Worm (Caenorhabditis elegans): ENCODE measurements around the gene sna-3.

sna-3 gene

DNA sequence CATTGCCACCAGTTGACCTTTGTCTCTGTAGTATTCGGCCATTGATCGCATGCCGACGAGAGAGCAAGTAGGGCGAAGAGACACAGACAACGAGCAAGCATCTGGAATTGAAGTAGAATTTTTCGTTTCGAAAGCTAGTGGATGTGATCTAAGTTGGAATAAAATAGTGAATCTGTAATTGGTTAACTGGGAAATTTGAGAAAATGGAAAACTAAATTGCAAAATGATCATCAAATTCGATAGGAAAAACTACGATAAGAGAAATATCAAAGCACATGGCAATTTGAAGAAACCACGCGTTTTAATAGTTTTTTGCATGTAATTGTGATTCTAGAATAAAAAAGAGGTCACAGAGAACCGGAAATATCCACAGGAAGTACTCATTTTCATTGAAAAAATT is 29.2 kb downstream of the sna-3 start, which contains the start of gene F42A10.6:
Gene F42A10.6, minus strand, starts transcription at position 101 of the 400 bp plus-strand sequence.
- peak; percentile 43 for TF ChIP-seq dmd-6 (GFP tag; IDR thresholded peaks at IDR 0.05)
- no peak for TF ChIP-seq fos-1 (tag; optimal IDR thresholded peaks at IDR 0.05)
- peak; percentile 48 for TF ChIP-seq pqm-1 (tag; optimal IDR thresholded peaks at IDR 0.05)
- no peak for TF ChIP-seq nhr-10 (tag; optimal IDR thresholded peaks at IDR 0.05)
- no peak for TF ChIP-seq snpc-1.2 (GFP tag; IDR thresholded peaks at IDR 0.05)
- peak in 1 of 2 experiments; percentile 57 for TF ChIP-seq unc-62 (GFP tag; optimal IDR thresholded peaks at IDR 0.05 in 1 of 2)
- no peak for TF ChIP-seq unc-62 (tag; optimal IDR thresholded peaks at IDR 0.05)
- TF ChIP-seq T26A8.4 (GFP tag; IDR thresholded peaks at IDR 0.05) = no peak
- TF ChIP-seq skn-1 (tag; optimal IDR thresholded peaks at IDR 0.05) = no peak
- no peak for TF ChIP-seq cey-2 (tag; optimal IDR thresholded peaks at IDR 0.05; ENCODE audit: borderline replicate concordance, insufficient read depth)
- TF ChIP-seq pha-4 (GFP tag; IDR thresholded peaks at IDR 0.05) = no peak
- TF ChIP-seq pha-4 (tag; optimal IDR thresholded peaks at IDR 0.05) = no peak
- TF ChIP-seq attf-4 (tag; optimal IDR thresholded peaks at IDR 0.05) = no peak
- TF ChIP-seq D1046.2 (GFP tag; IDR thresholded peaks at IDR 0.05) = no peak
- TF ChIP-seq Y48G9A.11 (GFP tag; IDR thresholded peaks at IDR 0.05) = no peak
- no peak for TF ChIP-seq lin-29 (GFP tag; IDR thresholded peaks at IDR 0.05)
- peak; percentile 8 for TF ChIP-seq nhr-28 (tag; optimal IDR thresholded peaks at IDR 0.05)
- TF ChIP-seq unc-39 (tag; optimal IDR thresholded peaks at IDR 0.05) = no peak
- no peak for TF ChIP-seq mep-1 (tag; optimal IDR thresholded peaks at IDR 0.05)
- TF ChIP-seq dve-1 (tag; optimal IDR thresholded peaks at IDR 0.05; ENCODE audit: insufficient read depth) = no peak

DNA sequence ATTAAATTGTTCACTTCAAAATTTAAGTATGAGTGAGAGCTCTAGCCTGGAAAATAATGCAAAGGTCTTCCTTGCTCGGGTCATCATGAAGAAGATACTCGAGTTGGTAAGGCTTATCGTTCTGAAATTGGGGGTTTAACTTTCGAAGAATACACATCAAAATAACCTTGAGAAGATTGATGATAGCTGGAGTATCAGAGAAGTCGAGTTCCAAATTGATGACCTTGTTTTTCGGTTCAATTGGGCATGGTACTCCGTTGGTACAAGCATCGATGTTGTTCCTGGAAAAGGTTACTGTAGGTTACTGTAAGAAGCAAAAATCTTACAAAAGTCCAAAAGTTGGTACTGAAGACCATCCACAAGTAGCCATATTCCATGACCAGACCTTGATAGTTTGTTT is 29.8 kb downstream of the sna-3 start:
- TF ChIP-seq F10B5.3 (tag; optimal IDR thresholded peaks at IDR 0.05) = no peak
- no peak for TF ChIP-seq set-16 (GFP tag; IDR thresholded peaks at IDR 0.05)
- no peak for TF ChIP-seq jun-1 (tag; optimal IDR thresholded peaks at IDR 0.05)
- no peak for TF ChIP-seq gei-8 (GFP tag; optimal IDR thresholded peaks at IDR 0.05)
- TF ChIP-seq nhr-11 (tag; optimal IDR thresholded peaks at IDR 0.05) = no peak
- no peak for TF ChIP-seq zfp-3 (GFP tag; conservative IDR thresholded peaks at IDR 0.05)
- TF ChIP-seq F49E8.2 (tag; optimal IDR thresholded peaks at IDR 0.05; ENCODE audit: borderline replicate concordance) = no peak
- TF ChIP-seq nhr-28 (tag; optimal IDR thresholded peaks at IDR 0.05) = no peak
- no peak for TF ChIP-seq skn-1 (tag; optimal IDR thresholded peaks at IDR 0.05)
- TF ChIP-seq R02D3.7 (tag; optimal IDR thresholded peaks at IDR 0.05) = no peak
- TF ChIP-seq lir-3 (tag; optimal IDR thresholded peaks at IDR 0.05) = no peak
- no peak for TF ChIP-seq rbr-2 (tag; optimal IDR thresholded peaks at IDR 0.05)
- TF ChIP-seq Y5F2A.4 (GFP tag; optimal IDR thresholded peaks at IDR 0.05) = no peak
- TF ChIP-seq T26A8.4 (GFP tag; IDR thresholded peaks at IDR 0.05) = no peak
- no peak for TF ChIP-seq ceh-82 (tag; optimal IDR thresholded peaks at IDR 0.05)
- no peak for TF ChIP-seq pha-4 (GFP tag; IDR thresholded peaks at IDR 0.05)
- TF ChIP-seq pha-4 (tag; optimal IDR thresholded peaks at IDR 0.05) = no peak
- no peak for TF ChIP-seq daf-8 (GFP tag; IDR thresholded peaks at IDR 0.05)
- TF ChIP-seq hlh-30 (tag; optimal IDR thresholded peaks at IDR 0.05; ENCODE audit: insufficient read depth) = no peak
- no peak for TF ChIP-seq lsy-2 (tag; optimal IDR thresholded peaks at IDR 0.05)
- no peak for TF ChIP-seq lim-7 (GFP tag; IDR thresholded peaks at IDR 0.05)

DNA sequence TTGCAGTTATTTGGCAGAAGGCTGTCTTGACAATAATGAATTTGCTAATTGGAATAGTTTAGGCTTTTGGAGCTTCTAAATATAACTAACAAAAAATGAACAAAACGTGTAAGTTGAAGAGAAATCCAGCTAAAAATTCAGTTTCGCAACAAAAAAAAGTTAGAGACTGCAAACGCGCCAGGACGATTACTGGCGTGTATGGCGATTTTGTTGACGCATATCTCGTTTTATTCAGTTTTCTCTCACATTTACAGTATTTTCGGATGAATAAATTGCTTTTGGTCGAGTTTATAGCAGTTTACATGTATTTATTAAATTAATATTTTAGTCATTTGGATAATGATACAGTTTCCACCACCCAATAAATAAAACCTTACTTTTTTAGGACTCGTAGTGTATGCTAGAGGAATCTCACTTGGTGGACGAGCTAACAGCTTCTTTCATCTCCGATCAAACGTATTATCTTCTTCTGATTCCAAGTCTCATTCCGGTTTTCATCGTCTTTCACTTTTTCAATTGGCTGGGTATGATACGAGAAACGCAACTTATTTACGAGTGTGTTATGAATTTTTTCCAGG is 32.9 kb downstream of the sna-3 start, which contains the start of the genes abcf-3 and F42A10.5:
Gene abcf-3, plus strand, starts transcription at position 384 of the 578 bp plus-strand sequence.
Gene F42A10.5, minus strand, starts transcription at position 458 of the 578 bp plus-strand sequence.
- TF ChIP-seq pha-4 (GFP tag; IDR thresholded peaks at IDR 0.05) (no peak), pha-4 (tag; optimal IDR thresholded peaks at IDR 0.05) (peak; percentile 30), arid-1 (GFP tag; conservative IDR thresholded peaks at IDR 0.05) (no peak), mxl-2 (GFP tag; conservative IDR thresholded peaks at IDR 0.05) (no peak), T20F7.1 (GFP tag; optimal IDR thresholded peaks at IDR 0.05) (peak; percentile 63), lin-38 (GFP tag; IDR thresholded peaks at IDR 0.05) (no peak; the same call in 1 of the 2 replicates), unc-62 (GFP tag; optimal IDR thresholded peaks at IDR 0.05 in 1 of 2) (peak in 1 of 2 experiments; percentile 80), unc-62 (tag; optimal IDR thresholded peaks at IDR 0.05) (no peak), hlh-30 (tag; optimal IDR thresholded peaks at IDR 0.05; ENCODE audit: insufficient read depth) (peak; percentile 37), ZK337.2 (GFP tag; IDR thresholded peaks at IDR 0.05) (no peak), mes-2 (tag; optimal IDR thresholded peaks at IDR 0.05; ENCODE audit: poor library complexity, severe bottlenecking) (peak; percentile 79), dpl-1 (GFP tag; optimal IDR thresholded peaks at IDR 0.05) (peak; percentile 74), rbr-2 (tag; optimal IDR thresholded peaks at IDR 0.05) (peak; percentile 52), F26F4.8 (GFP tag; conservative IDR thresholded peaks at IDR 0.05) (no peak), nhr-102 (tag; optimal IDR thresholded peaks at IDR 0.05) (peak; percentile 15), dve-1 (tag; optimal IDR thresholded peaks at IDR 0.05; ENCODE audit: insufficient read depth) (peak; percentile 72), nhr-77 (tag; optimal IDR thresholded peaks at IDR 0.05) (peak; percentile 72), lin-29 (GFP tag; IDR thresholded peaks at IDR 0.05) (no peak), unc-130 (GFP tag; optimal IDR thresholded peaks at IDR 0.05) (no peak), F49E8.2 (tag; optimal IDR thresholded peaks at IDR 0.05; ENCODE audit: borderline replicate concordance) (no peak)

All from whole organism, L4 larva.